Fruit fly (Drosophila melanogaster) whole organism, embryonic: ENCODE results near the gene CG32192.
A peak's percentile ranks its signal among the peaks of the same experiment; 100 is the strongest.

Source experiments
- Adf1 ChIP-seq: fragments of 200-800 bp; sonication (Bioruptor generic); IDR thresholded peaks from 2 replicates; pipeline ENCODE4 v1.3.6; 2022; ENCODE audit warnings: missing biosample characterization, missing genetic modification characterization
- Aef1 ChIP-seq: fragments of 200-800 bp; sonication (Bioruptor generic); IDR thresholded peaks from 3 replicates; pipeline ENCODE4 v1.3.6; 2022; ENCODE audit warnings: missing biosample characterization, missing genetic modification characterization
- BEAF-32 ChIP-seq: fragments of 200-800 bp; sonication (Bioruptor generic); optimal IDR thresholded peaks from 3 replicates; lab custom pipeline; 2017; ENCODE audit warnings: missing biosample characterization, missing genetic modification characterization, mild to moderate bottlenecking, moderate library complexity, missing genetic modification reagents
- Bteb2 ChIP-seq: fragments of 200-800 bp; sonication (Bioruptor generic); optimal IDR thresholded peaks from 2 replicates; lab custom pipeline; 2016; ENCODE audit warnings: missing biosample characterization, missing genetic modification characterization
- CG10267 ChIP-seq: fragments of 200-800 bp; sonication (Bioruptor generic); optimal IDR thresholded peaks from 2 replicates; lab custom pipeline; 2018; ENCODE audit warnings: missing biosample characterization, mild to moderate bottlenecking, missing genetic modification characterization, moderate library complexity
- CG11085 ChIP-seq: fragments of 200-800 bp; sonication (Bioruptor generic); IDR thresholded peaks from 2 replicates; pipeline ENCODE4 v1.3.6; 2022; ENCODE audit warnings: missing biosample characterization, missing genetic modification characterization
- CG11695 ChIP-seq: fragments of 200-800 bp; sonication (Bioruptor generic); IDR thresholded peaks from 3 replicates; pipeline ENCODE4 v1.3.6; 2022; ENCODE audit warnings: missing biosample characterization, missing genetic modification characterization
- CG11723 ChIP-seq: fragments of 200-800 bp; sonication (Bioruptor generic); optimal IDR thresholded peaks from 2 replicates; lab custom pipeline; 2017; ENCODE audit warnings: missing biosample characterization, mild to moderate bottlenecking, missing genetic modification characterization
- CG12071 ChIP-seq: fragments of 200-800 bp; sonication (Bioruptor generic); optimal IDR thresholded peaks from 3 replicates; lab custom pipeline; 2018; ENCODE audit warnings: missing biosample characterization, mild to moderate bottlenecking, missing genetic modification characterization
- CG12219 ChIP-seq: fragments of 200-800 bp; sonication (Bioruptor generic); optimal IDR thresholded peaks from 3 replicates; lab custom pipeline; 2018; ENCODE audit warnings: missing biosample characterization, mild to moderate bottlenecking, missing genetic modification characterization
- CG13894 ChIP-seq: fragments of 200-800 bp; sonication (Bioruptor generic); optimal IDR thresholded peaks from 3 replicates; lab custom pipeline; 2018; ENCODE audit warnings: missing biosample characterization, mild to moderate bottlenecking, missing genetic modification characterization, moderate library complexity
- CG14860 ChIP-seq: fragments of 200-800 bp; sonication (Bioruptor generic); IDR thresholded peaks from 3 replicates; pipeline ENCODE4 v1.3.6; 2022; ENCODE audit warnings: missing biosample characterization, missing genetic modification characterization; ENCODE audit not compliant: partially characterized antibody
- CG14965 ChIP-seq: fragments of 200-800 bp; sonication (Bioruptor generic); optimal IDR thresholded peaks from 2 replicates; lab custom pipeline; 2016; ENCODE audit warnings: missing biosample characterization, missing genetic modification characterization, borderline replicate concordance
- CG15073 ChIP-seq: fragments of 200-800 bp; sonication (Bioruptor generic); optimal IDR thresholded peaks from 2 replicates; lab custom pipeline; 2016; ENCODE audit warnings: missing biosample characterization, missing genetic modification characterization
- CG17829 ChIP-seq: fragments of 200-800 bp; optimal IDR thresholded peaks from 2 replicates; lab custom pipeline; 2019; ENCODE audit warnings: missing biosample characterization, mild to moderate bottlenecking, missing genetic modification characterization, moderate library complexity
- CG18262 ChIP-seq: fragments of 200-800 bp; optimal IDR thresholded peaks from 3 replicates; lab custom pipeline; 2019; ENCODE audit warnings: missing biosample characterization, mild to moderate bottlenecking, missing genetic modification characterization, moderate library complexity
- CG18764 ChIP-seq: fragments of 200-800 bp; sonication (Bioruptor generic); optimal IDR thresholded peaks from 3 replicates; lab custom pipeline; 2016; ENCODE audit warnings: missing biosample characterization, missing genetic modification characterization
- CG3065 ChIP-seq: fragments of 200-800 bp; sonication (Bioruptor generic); optimal IDR thresholded peaks from 2 replicates; lab custom pipeline; 2016; ENCODE audit warnings: missing biosample characterization, missing genetic modification characterization
- CG31365 ChIP-seq: fragments of 200-800 bp; sonication (Bioruptor generic); optimal IDR thresholded peaks from 2 replicates; lab custom pipeline; 2018; ENCODE audit warnings: missing biosample characterization, mild to moderate bottlenecking, missing genetic modification characterization
- CG32532 ChIP-seq: fragments of 200-800 bp; sonication (Bioruptor generic); IDR thresholded peaks from 2 replicates; pipeline ENCODE4 v1.3.6; 2022; ENCODE audit warnings: missing biosample characterization, missing genetic modification characterization
- CG34422 ChIP-seq: fragments of 200-800 bp; sonication (Bioruptor generic); IDR thresholded peaks from 3 replicates; pipeline ENCODE4 v1.3.6; 2022; ENCODE audit warnings: missing biosample characterization, missing genetic modification characterization
- CG4282 ChIP-seq: fragments of 200-800 bp; sonication (Bioruptor generic); optimal IDR thresholded peaks from 2 replicates; lab custom pipeline; 2016; ENCODE audit warnings: missing biosample characterization, missing genetic modification characterization
- CG43689 ChIP-seq: fragments of 200-800 bp; sonication (Bioruptor generic); IDR thresholded peaks from 2 replicates; pipeline ENCODE4 v1.3.6; 2022; ENCODE audit warnings: missing biosample characterization, missing genetic modification characterization
- CG4854 ChIP-seq: fragments of 200-800 bp; sonication (Bioruptor generic); optimal IDR thresholded peaks from 2 replicates; lab custom pipeline; 2016; ENCODE audit warnings: missing biosample characterization, missing genetic modification characterization, inconsistent platforms
- CG7839 ChIP-seq: fragments of 200-800 bp; sonication (Bioruptor generic); optimal IDR thresholded peaks from 3 replicates; lab custom pipeline; 2018; ENCODE audit warnings: missing biosample characterization, mild to moderate bottlenecking, missing genetic modification characterization, moderate library complexity
- CG8765 ChIP-seq: fragments of 200-800 bp; sonication (Bioruptor generic); IDR thresholded peaks from 2 replicates; pipeline ENCODE4 v1.3.6; 2022; ENCODE audit warnings: missing biosample characterization, missing genetic modification characterization
- CG8924 ChIP-seq: fragments of 200-800 bp; optimal IDR thresholded peaks from 3 replicates; lab custom pipeline; 2019; ENCODE audit warnings: missing biosample characterization, mild to moderate bottlenecking, missing genetic modification characterization, moderate library complexity
- D19A ChIP-seq: fragments of 200-800 bp; optimal IDR thresholded peaks from 3 replicates; lab custom pipeline; 2019; ENCODE audit warnings: missing biosample characterization, mild to moderate bottlenecking, missing genetic modification characterization, moderate library complexity
- Doc3 ChIP-seq: fragments of 200-800 bp; sonication (Bioruptor generic); IDR thresholded peaks from 3 replicates; pipeline ENCODE4 v1.3.6; 2022; ENCODE audit warnings: missing biosample characterization, missing genetic modification characterization; ENCODE audit not compliant: partially characterized antibody
- Dp ChIP-seq: fragments of 200-800 bp; sonication (Bioruptor generic); optimal IDR thresholded peaks from 2 replicates; lab custom pipeline; 2018; ENCODE audit warnings: missing biosample characterization, mild to moderate bottlenecking, missing genetic modification characterization, moderate library complexity
- H15 ChIP-seq: fragments of 200-800 bp; sonication (Bioruptor generic); IDR thresholded peaks from 3 replicates; pipeline ENCODE4 v1.3.6; 2022; ENCODE audit warnings: missing biosample characterization, missing genetic modification characterization
- Hmr ChIP-seq: fragments of 200-800 bp; sonication (Bioruptor generic); optimal IDR thresholded peaks from 3 replicates; lab custom pipeline; 2017; ENCODE audit warnings: mild to moderate bottlenecking, missing biosample characterization, missing genetic modification reagents, missing genetic modification characterization
- Lpt ChIP-seq: fragments of >200 bp; optimal IDR thresholded peaks from 2 replicates; lab custom pipeline; 2018; ENCODE audit warnings: missing biosample characterization, missing genetic modification characterization
- MBD-R2 ChIP-seq: fragments of 200-800 bp; sonication (Bioruptor generic); IDR thresholded peaks from 2 replicates; pipeline ENCODE4 v1.3.6; 2022; ENCODE audit warnings: missing biosample characterization, missing genetic modification characterization
- Opbp ChIP-seq: fragments of 200-800 bp; sonication (Bioruptor generic); IDR thresholded peaks from 3 replicates; pipeline ENCODE4 v1.3.6; 2022; ENCODE audit warnings: missing biosample characterization, missing genetic modification characterization; ENCODE audit not compliant: partially characterized antibody
- Side ChIP-seq: fragments of 200-800 bp; sonication (Bioruptor generic); optimal IDR thresholded peaks from 2 replicates; lab custom pipeline; 2016; ENCODE audit warnings: missing biosample characterization, missing genetic modification characterization
- Ssrp ChIP-seq: fragments of 200-800 bp; sonication (Bioruptor generic); optimal IDR thresholded peaks from 2 replicates; lab custom pipeline; 2018; ENCODE audit warnings: missing biosample characterization, mild to moderate bottlenecking, missing genetic modification characterization, moderate library complexity
- Trl ChIP-seq, 3 experiments: fragments of >200 bp in 2 of 3; fragments of 200-800 bp in 1 of 3; sonication (Bioruptor generic) in 1 of 3; optimal IDR thresholded peaks; 2 replicates in 1 of 3; 3 replicates in 2 of 3; lab custom pipeline; 2016 to 2017; ENCODE audit warnings: missing biosample characterization in 1 of 3, missing genetic modification characterization in 1 of 3
- ap ChIP-seq: fragments of 200-800 bp; sonication (Bioruptor generic); IDR thresholded peaks from 2 replicates; pipeline ENCODE4 v1.3.6; 2022; ENCODE audit warnings: missing biosample characterization, missing genetic modification characterization
- dpn ChIP-seq, 2 experiments: fragments of 200-800 bp; sonication (Bioruptor generic); optimal IDR thresholded peaks; 3 replicates each; lab custom pipeline; 2016; ENCODE audit warnings: missing biosample characterization in 2 of 2, missing genetic modification characterization in 2 of 2
- en ChIP-seq: fragments of 200-800 bp; sonication (Bioruptor generic); optimal IDR thresholded peaks from 2 replicates; lab custom pipeline; 2016; ENCODE audit warnings: missing biosample characterization, missing genetic modification characterization
- ken ChIP-seq: fragments of 200-800 bp; sonication (Bioruptor generic); IDR thresholded peaks from 3 replicates; pipeline ENCODE4 v1.3.6; 2022; ENCODE audit warnings: missing biosample characterization, missing genetic modification characterization
- odd ChIP-seq: fragments of 200-800 bp; sonication (Bioruptor generic); optimal IDR thresholded peaks from 2 replicates; lab custom pipeline; 2017; ENCODE audit warnings: missing biosample characterization, mild to moderate bottlenecking, missing genetic modification characterization
- org-1 ChIP-seq: fragments of 200-800 bp; sonication (Bioruptor generic); optimal IDR thresholded peaks from 2 replicates; lab custom pipeline; 2017; ENCODE audit warnings: missing biosample characterization, missing genetic modification characterization
- row ChIP-seq: fragments of 200-800 bp; sonication (Bioruptor generic); IDR thresholded peaks from 3 replicates; pipeline ENCODE4 v1.3.6; 2022; ENCODE audit warnings: missing biosample characterization, missing genetic modification characterization
- salm ChIP-seq: fragments of 200-800 bp; sonication (Bioruptor generic); optimal IDR thresholded peaks from 2 replicates; lab custom pipeline; 2018; ENCODE audit warnings: missing biosample characterization, mild to moderate bottlenecking, missing genetic modification characterization
- seq ChIP-seq: fragments of 200-800 bp; sonication (Bioruptor generic); IDR thresholded peaks from 2 replicates; pipeline ENCODE4 v1.3.6; 2022; ENCODE audit warnings: missing biosample characterization, missing genetic modification characterization
- so ChIP-seq: fragments of 200-800 bp; sonication (Bioruptor generic); IDR thresholded peaks from 3 replicates; pipeline ENCODE4 v1.3.6; 2022; ENCODE audit warnings: missing biosample characterization, missing genetic modification characterization
- unc-4 ChIP-seq: fragments of 200-800 bp; sonication (Bioruptor generic); IDR thresholded peaks from 2 replicates; pipeline ENCODE4 v1.3.6; 2022; ENCODE audit warnings: missing biosample characterization, missing genetic modification characterization; ENCODE audit not compliant: partially characterized antibody
- vvl ChIP-seq: fragments of 200-800 bp; sonication (Bioruptor generic); IDR thresholded peaks from 2 replicates; pipeline ENCODE4 v1.3.6; 2022; ENCODE audit warnings: missing biosample characterization, missing genetic modification characterization
- zf30C ChIP-seq: fragments of 200-800 bp; sonication (Bioruptor generic); optimal IDR thresholded peaks from 3 replicates; lab custom pipeline; 2018; ENCODE audit warnings: missing biosample characterization, mild to moderate bottlenecking, missing genetic modification characterization

CG32192 gene

dm6 chr3L:18025907-18026306 lies 14.2 kb upstream of the CG32192 start (continued):
- TF ChIP-seq Dp (peak; percentile 88), ken (GFP tag; lab: Robert Waterston, UW) (0 out of 3 replicates have a peak, but pooled peaks have one; percentile 15), CG14965 (GFP tag; lab: Kevin White, UChicago) (no peak), CG15073 (GFP tag; lab: Kevin White, UChicago) (no peak), CG8765 (no peak), Lpt (no peak), seq (GFP tag; lab: Robert Waterston, UW) (no peak), vvl (GFP tag; lab: Robert Waterston, UW) (no peak), CG3065 (GFP tag; lab: Kevin White, UChicago) (no peak), CG4282 (GFP tag; lab: Kevin White, UChicago) (no peak), CG4854 (no peak), CG10267 (no peak), Bteb2 (GFP tag; lab: Kevin White, UChicago) (no peak), org-1 (GFP tag; lab: Kevin White, UChicago) (no peak), CG11723 (GFP tag; lab: Kevin White, UChicago) (no peak), Ssrp (tag; lab: Kevin White, UChicago) (no peak), ap (GFP tag; lab: Robert Waterston, UW) (no peak), H15 (GFP tag; lab: Robert Waterston, UW) (no peak), zf30C (GFP tag; lab: Kevin White, UChicago) (no peak), CG8924 (no peak), BEAF-32 (GFP tag; lab: Kevin White, UChicago) (peak; percentile 17), CG34422 (GFP tag; lab: Robert Waterston, UW) (no peak; the same call in 2 of the 3 replicates), dpn (GFP tag; optimal IDR thresholded peaks at IDR 0.05; lab: Kevin White, UChicago) (no peak), en (GFP tag; lab: Kevin White, UChicago) (no peak), unc-4 (no peak), CG12219 (GFP tag; lab: Kevin White, UChicago) (no peak), Trl (optimal IDR thresholded peaks at IDR 0.05; lab: Kevin White, UChicago) (no peak), Trl (GFP tag; optimal IDR thresholded peaks at IDR 0.05; lab: Kevin White, UChicago) (no peak), D19A (tag; lab: Kevin White, UChicago) (no peak), CG32532 (no peak), CG43689 (GFP tag; lab: Robert Waterston, UW) (no peak), CG13894 (tag; lab: Kevin White, UChicago) (no peak), CG14860 (no peak), Side (GFP tag; lab: Kevin White, UChicago) (no peak), Opbp (GFP tag; lab: Robert Waterston, UW) (peak; percentile 55; the same call in 2 of the 3 replicates), so (GFP tag; lab: Robert Waterston, UW) (no peak), CG11695 (GFP tag; lab: Robert Waterston, UW) (no peak), Adf1 (peak; percentile 43; the same call in 1 of the 2 replicates), odd (no peak), CG18764 (no peak), CG18262 (tag; lab: Kevin White, UChicago) (no peak), CG11085 (GFP tag; lab: Robert Waterston, UW) (no peak), salm (tag; lab: Kevin White, UChicago) (no peak), Aef1 (GFP tag; lab: Robert Waterston, UW) (no peak), CG12071 (no peak), row (GFP tag; lab: Robert Waterston, UW) (no peak), MBD-R2 (GFP tag; lab: Robert Waterston, UW) (peak; percentile 39; the same call in 1 of the 2 replicates), Hmr (GFP tag; lab: Kevin White, UChicago) (no peak), CG31365 (tag; lab: Kevin White, UChicago) (peak; percentile 98), Doc3 (GFP tag; lab: Robert Waterston, UW) (no peak), CG17829 (tag; lab: Kevin White, UChicago) (no peak), CG7839 (no peak)
